Fruit fly (Drosophila melanogaster) whole organism, adult: Measurements from ENCODE around the gene ND-75.
A peak's percentile ranks its signal among the peaks of the same experiment; 100 is the strongest.

ENCODE experiments used
- CG14711 ChIP-seq: fragments of 200-800 bp; sonication (Bioruptor generic); optimal IDR thresholded peaks from 2 replicates; lab custom pipeline; 2018; ENCODE audit warnings: missing biosample characterization, mild to moderate bottlenecking, missing genetic modification characterization, moderate library complexity
- CG1620 ChIP-seq: fragments of 200-800 bp; sonication (Bioruptor generic); optimal IDR thresholded peaks from 2 replicates; lab custom pipeline; 2016; ENCODE audit warnings: missing biosample characterization, missing genetic modification characterization
- CG33017 ChIP-seq: fragments of 200-800 bp; sonication (Bioruptor generic); optimal IDR thresholded peaks from 2 replicates; lab custom pipeline; 2018; ENCODE audit warnings: missing biosample characterization, mild to moderate bottlenecking, missing genetic modification characterization, moderate library complexity
- CG7045 ChIP-seq: fragments of 200-800 bp; sonication (Bioruptor generic); optimal IDR thresholded peaks from 2 replicates; lab custom pipeline; 2017; ENCODE audit warnings: missing biosample characterization, mild to moderate bottlenecking, missing genetic modification characterization
- Clk ChIP-seq: fragments of 200-800 bp; sonication (Bioruptor generic); optimal IDR thresholded peaks from 2 replicates; lab custom pipeline; 2017; ENCODE audit warnings: missing biosample characterization, missing genetic modification characterization
- Crg-1 ChIP-seq: fragments of 200-800 bp; sonication (Bioruptor generic); optimal IDR thresholded peaks from 2 replicates; lab custom pipeline; 2016; ENCODE audit warnings: missing biosample characterization, missing genetic modification characterization
- Hr96 ChIP-seq: fragments of 200-800 bp; sonication (Bioruptor generic); optimal IDR thresholded peaks from 2 replicates; lab custom pipeline; 2016; ENCODE audit warnings: missing biosample characterization, missing genetic modification characterization
- Mnt ChIP-seq: fragments of 200-800 bp; sonication (Bioruptor generic); optimal IDR thresholded peaks from 2 replicates; lab custom pipeline; 2016; ENCODE audit warnings: missing biosample characterization, mild to moderate bottlenecking, missing genetic modification characterization
- bab1 ChIP-seq: fragments of 200-800 bp; sonication (Bioruptor generic); optimal IDR thresholded peaks from 3 replicates; lab custom pipeline; 2019; ENCODE audit warnings: missing biosample characterization, mild to moderate bottlenecking, missing genetic modification characterization, moderate library complexity
- cic ChIP-seq: fragments of 200-800 bp; sonication (Bioruptor generic); optimal IDR thresholded peaks from 2 replicates; lab custom pipeline; 2017; ENCODE audit warnings: missing biosample characterization, mild to moderate bottlenecking, missing genetic modification characterization, moderate library complexity
- cnc ChIP-seq, 2 experiments: fragments of >200 bp; optimal IDR thresholded peaks; 2 replicates each; lab custom pipeline; 2017
- kay ChIP-seq: fragments of 200-800 bp; sonication (Bioruptor generic); peaks from one replicate; lab custom pipeline; 2016; ENCODE audit warnings: missing biosample characterization, missing genetic modification characterization, borderline replicate concordance

- TF ChIP-seq bab1 (GFP tag; lab: Kevin White, UChicago) (peak; percentile 35), CG33017 (tag; lab: Kevin White, UChicago) (no peak), kay (GFP tag; lab: Kevin White, UChicago) (no peak), Hr96 (GFP tag; lab: Kevin White, UChicago) (no peak), CG7045 (GFP tag; lab: Kevin White, UChicago) (no peak), CG1620 (GFP tag; lab: Kevin White, UChicago) (no peak), Mnt (GFP tag; lab: Kevin White, UChicago) (no peak), CG14711 (no peak), Clk (GFP tag; lab: Kevin White, UChicago) (no peak), cnc (optimal IDR thresholded peaks at IDR 0.05; lab: Kevin White, UChicago) (no peak), cic (GFP tag; lab: Kevin White, UChicago) (no peak), Crg-1 (GFP tag; lab: Kevin White, UChicago) (no peak)
These were observed at the start of gene ND-75 for dm6 chrX:8251268-8251996.
